ENCODE assay signal across 1 fruit fly cellular context in genomic region chr3L:17428779-17429178, dm6.
TF ChIP-seq lines count a peak whose summit lies in the region.

Gorab (minus strand) TSS chr3L:17428836.

TF ChIP-seq in whole organism, embryonic, 481 proteins besides CTCF, POLR2A, EP300 and RAD21 (continued from another document and continues in another):
- peak; percentile 96 for TF ChIP-seq al (GFP tag; IDR thresholded peaks at IDR 0.05; lab: Robert Waterston, UW)
- no peak for TF ChIP-seq zf30C (GFP tag; optimal IDR thresholded peaks at IDR 0.05; lab: Kevin White, UChicago)
- no peak for TF ChIP-seq TFAM (GFP tag; optimal IDR thresholded peaks at IDR 0.05; lab: Kevin White, UChicago)
- peak; percentile 83 for TF ChIP-seq CG17612 (GFP tag; IDR thresholded peaks at IDR 0.05; lab: Robert Waterston, UW)
- peak; percentile 24 for TF ChIP-seq B-H2 (GFP tag; optimal IDR thresholded peaks at IDR 0.05; lab: Kevin White, UChicago)
- TF ChIP-seq CG16815 (GFP tag; optimal IDR thresholded peaks at IDR 0.05; lab: Kevin White, UChicago), result peak; percentile 90
- TF ChIP-seq Bteb2 (GFP tag; optimal IDR thresholded peaks at IDR 0.05; lab: Kevin White, UChicago), result peak; percentile 84
- no peak for TF ChIP-seq sna (GFP tag; IDR thresholded peaks at IDR 0.05; lab: Robert Waterston, UW; ENCODE audit: partially characterized antibody)
- peak; percentile 91 for TF ChIP-seq tio (GFP tag; optimal IDR thresholded peaks at IDR 0.05; lab: Kevin White, UChicago)
- no peak for TF ChIP-seq mirr (GFP tag; optimal IDR thresholded peaks at IDR 0.05; lab: Kevin White, UChicago)
- no peak for TF ChIP-seq cad (GFP tag; optimal IDR thresholded peaks at IDR 0.05; lab: Kevin White, UChicago)
- no peak for TF ChIP-seq CG12769 (tag; optimal IDR thresholded peaks at IDR 0.05; lab: Kevin White, UChicago)
- TF ChIP-seq crc (GFP tag; optimal IDR thresholded peaks at IDR 0.05; lab: Kevin White, UChicago), result no peak
- TF ChIP-seq trem (tag; optimal IDR thresholded peaks at IDR 0.05; lab: Kevin White, UChicago), result peak; percentile 91
- TF ChIP-seq MTF-1 (GFP tag; optimal IDR thresholded peaks at IDR 0.05; lab: Kevin White, UChicago; ENCODE audit: borderline replicate concordance), result peak; percentile 60
- TF ChIP-seq CG31365 (tag; optimal IDR thresholded peaks at IDR 0.05; lab: Kevin White, UChicago), result no peak
- TF ChIP-seq B-H1 (GFP tag; IDR thresholded peaks at IDR 0.05; lab: Robert Waterston, UW), result peak; percentile 93
- TF ChIP-seq onecut (GFP tag; IDR thresholded peaks at IDR 0.05; lab: Robert Waterston, UW), result peak; percentile 62
- peak; percentile 47 for TF ChIP-seq CG7556 (GFP tag; optimal IDR thresholded peaks at IDR 0.05; lab: Kevin White, UChicago)
- TF ChIP-seq CG17186 (GFP tag; optimal IDR thresholded peaks at IDR 0.05; lab: Kevin White, UChicago), result peak; percentile 33
- no peak for TF ChIP-seq D (optimal IDR thresholded peaks at IDR 0.05; lab: Kevin White, UChicago)
- peak; percentile 78 for TF ChIP-seq D (GFP tag; optimal IDR thresholded peaks at IDR 0.05; lab: Kevin White, UChicago)
- TF ChIP-seq HLH4C (GFP tag; IDR thresholded peaks at IDR 0.05; lab: Robert Waterston, UW; ENCODE audit: partially characterized antibody), result peak; percentile 44; the same call in 2 of the 3 replicates
- no peak for TF ChIP-seq fru (optimal IDR thresholded peaks at IDR 0.05; lab: Kevin White, UChicago)
- TF ChIP-seq Scr (GFP tag; IDR thresholded peaks at IDR 0.05; lab: Robert Waterston, UW; ENCODE audit: partially characterized antibody), result peak; percentile 57
- TF ChIP-seq croc (GFP tag; conservative IDR thresholded peaks at IDR 0.05; lab: Robert Waterston, UW), result peak; percentile 86
- TF ChIP-seq CG18262 (tag; optimal IDR thresholded peaks at IDR 0.05; lab: Kevin White, UChicago), result peak; percentile 91
- peak; percentile 58 for TF ChIP-seq CG9437 (GFP tag; optimal IDR thresholded peaks at IDR 0.05; lab: Kevin White, UChicago)
- peak; percentile 54 for TF ChIP-seq nerfin-1 (tag; optimal IDR thresholded peaks at IDR 0.05; lab: Kevin White, UChicago)
- TF ChIP-seq Antp (GFP tag; optimal IDR thresholded peaks at IDR 0.05; lab: Kevin White, UChicago), result peak; percentile 7
- peak; percentile 95 for TF ChIP-seq CG6272 (GFP tag; IDR thresholded peaks at IDR 0.05; lab: Robert Waterston, UW)
- TF ChIP-seq Max (GFP tag; optimal IDR thresholded peaks at IDR 0.05; lab: Kevin White, UChicago), result peak; percentile 87
- peak; percentile 85; the same call in 2 of the 3 replicates for TF ChIP-seq so (GFP tag; IDR thresholded peaks at IDR 0.05; lab: Robert Waterston, UW)
- TF ChIP-seq CG13894 (tag; optimal IDR thresholded peaks at IDR 0.05; lab: Kevin White, UChicago), result peak; percentile 27
- TF ChIP-seq row (GFP tag; IDR thresholded peaks at IDR 0.05; lab: Robert Waterston, UW), result peak; percentile 97
- TF ChIP-seq knrl (GFP tag; IDR thresholded peaks at IDR 0.05; lab: Robert Waterston, UW; ENCODE audit: partially characterized antibody), result peak; percentile 66
- no peak for TF ChIP-seq abd-A (tag; optimal IDR thresholded peaks at IDR 0.05; lab: Kevin White, UChicago)
- TF ChIP-seq CG18599 (GFP tag; optimal IDR thresholded peaks at IDR 0.05; lab: Kevin White, UChicago), result peak; percentile 80
- peak; percentile 93 for TF ChIP-seq CG2120 (GFP tag; optimal IDR thresholded peaks at IDR 0.05; lab: Kevin White, UChicago)
- no peak for TF ChIP-seq kah (GFP tag; optimal IDR thresholded peaks at IDR 0.05; lab: Kevin White, UChicago)
- no peak for TF ChIP-seq yki (optimal IDR thresholded peaks at IDR 0.05; lab: Kevin White, UChicago)
- TF ChIP-seq CG11456 (GFP tag; IDR thresholded peaks at IDR 0.05; lab: Robert Waterston, UW), result peak; percentile 96
- peak; percentile 90 for TF ChIP-seq toy (GFP tag; IDR thresholded peaks at IDR 0.05; lab: Robert Waterston, UW)
- peak; percentile 90 for TF ChIP-seq gt (GFP tag; IDR thresholded peaks at IDR 0.05; lab: Robert Waterston, UW)
- peak; percentile 83; the same call in 2 of the 3 replicates for TF ChIP-seq CG2199 (GFP tag; IDR thresholded peaks at IDR 0.05; lab: Robert Waterston, UW)
- TF ChIP-seq Ravus (GFP tag; IDR thresholded peaks at IDR 0.05; lab: Robert Waterston, UW), result peak; percentile 79
- TF ChIP-seq zen (tag; optimal IDR thresholded peaks at IDR 0.05; lab: Kevin White, UChicago), result peak; percentile 91
- peak; percentile 96 for TF ChIP-seq E2f1 (GFP tag; IDR thresholded peaks at IDR 0.05; lab: Robert Waterston, UW)
- TF ChIP-seq CG8281 (tag; optimal IDR thresholded peaks at IDR 0.05; lab: Kevin White, UChicago), result peak; percentile 29
- peak; percentile 91 for TF ChIP-seq CG13775 (GFP tag; optimal IDR thresholded peaks at IDR 0.05; lab: Kevin White, UChicago)
- TF ChIP-seq Eip74EF (GFP tag; optimal IDR thresholded peaks at IDR 0.05; lab: Kevin White, UChicago), result peak in 1 of 2 experiments; percentile 16
- TF ChIP-seq CG13123 (GFP tag; optimal IDR thresholded peaks at IDR 0.05; lab: Kevin White, UChicago), result peak; percentile 85
- peak; percentile 86 for TF ChIP-seq C15 (GFP tag; IDR thresholded peaks at IDR 0.05; lab: Robert Waterston, UW)
- TF ChIP-seq CG9932 (GFP tag; IDR thresholded peaks at IDR 0.05; lab: Robert Waterston, UW), result peak; percentile 97
- TF ChIP-seq CG16813 (GFP tag; IDR thresholded peaks at IDR 0.05; lab: Robert Waterston, UW; ENCODE audit: partially characterized antibody), result peak; percentile 48; the same call in 2 of the 3 replicates
- peak; percentile 26 for TF ChIP-seq CG11398 (GFP tag; optimal IDR thresholded peaks at IDR 0.05; lab: Kevin White, UChicago)
- TF ChIP-seq CG11093 (GFP tag; IDR thresholded peaks at IDR 0.05; lab: Robert Waterston, UW), result peak; percentile 92
- peak; percentile 67 for TF ChIP-seq Hmr (GFP tag; optimal IDR thresholded peaks at IDR 0.05; lab: Kevin White, UChicago)
- peak; percentile 48 for TF ChIP-seq CG9876 (GFP tag; optimal IDR thresholded peaks at IDR 0.05; lab: Kevin White, UChicago)
- TF ChIP-seq ash1 (GFP tag; optimal IDR thresholded peaks at IDR 0.05; lab: Kevin White, UChicago), result no peak
- peak; percentile 6 for TF ChIP-seq Hey (tag; optimal IDR thresholded peaks at IDR 0.05; lab: Kevin White, UChicago)
- peak; percentile 74 for TF ChIP-seq Spps (tag; optimal IDR thresholded peaks at IDR 0.05; lab: Kevin White, UChicago)
- peak; percentile 77 for TF ChIP-seq CG7271 (tag; optimal IDR thresholded peaks at IDR 0.05; lab: Kevin White, UChicago)
- peak; percentile 79 for TF ChIP-seq GATAe (GFP tag; conservative IDR thresholded peaks at IDR 0.05; lab: Robert Waterston, UW)
- peak; percentile 54 for TF ChIP-seq amos (GFP tag; IDR thresholded peaks at IDR 0.05; lab: Robert Waterston, UW; ENCODE audit: partially characterized antibody)
- peak; percentile 53 for TF ChIP-seq CG10431 (GFP tag; optimal IDR thresholded peaks at IDR 0.05; lab: Kevin White, UChicago)
- TF ChIP-seq bab2 (GFP tag; optimal IDR thresholded peaks at IDR 0.05; lab: Kevin White, UChicago), result peak; percentile 83
- TF ChIP-seq CG7786 (GFP tag; optimal IDR thresholded peaks at IDR 0.05; lab: Kevin White, UChicago), result peak; percentile 63
- TF ChIP-seq Mad (GFP tag; optimal IDR thresholded peaks at IDR 0.05; lab: Kevin White, UChicago), result peak; percentile 92
- TF ChIP-seq kni (GFP tag; optimal IDR thresholded peaks at IDR 0.05; lab: Kevin White, UChicago), result peak; percentile 5
- TF ChIP-seq Ets65A (GFP tag; lab: Kevin White, UChicago), result peak; percentile 99
- TF ChIP-seq fd3F (GFP tag; optimal IDR thresholded peaks at IDR 0.05; lab: Kevin White, UChicago), result peak; percentile 86
- peak; percentile 72 for TF ChIP-seq CHES-1-like (GFP tag; optimal IDR thresholded peaks at IDR 0.05; lab: Kevin White, UChicago)
- peak; percentile 97 for TF ChIP-seq Xrp1 (GFP tag; IDR thresholded peaks at IDR 0.05; lab: Robert Waterston, UW)
- TF ChIP-seq nau (GFP tag; optimal IDR thresholded peaks at IDR 0.05; lab: Kevin White, UChicago), result peak; percentile 57
- TF ChIP-seq CG3995 (GFP tag; optimal IDR thresholded peaks at IDR 0.05; lab: Kevin White, UChicago), result peak; percentile 38
- TF ChIP-seq Tbp (GFP tag; optimal IDR thresholded peaks at IDR 0.05; lab: Kevin White, UChicago), result no peak
- TF ChIP-seq CG15601 (tag; optimal IDR thresholded peaks at IDR 0.05; lab: Kevin White, UChicago), result peak; percentile 86
- peak; percentile 38; the same call in 1 of the 3 replicates for TF ChIP-seq CG14860 (GFP tag; IDR thresholded peaks at IDR 0.05; lab: Robert Waterston, UW; ENCODE audit: partially characterized antibody)
- TF ChIP-seq vnd (GFP tag; IDR thresholded peaks at IDR 0.05; lab: Robert Waterston, UW; ENCODE audit: partially characterized antibody), result no peak
- peak; percentile 75 for TF ChIP-seq CG9817 (tag; optimal IDR thresholded peaks at IDR 0.05; lab: Kevin White, UChicago)
- no peak for TF ChIP-seq pb (GFP tag; optimal IDR thresholded peaks at IDR 0.05; lab: Kevin White, UChicago)
- TF ChIP-seq Ssrp (tag; optimal IDR thresholded peaks at IDR 0.05; lab: Kevin White, UChicago), result peak; percentile 92
- peak; percentile 78 for TF ChIP-seq Usf (GFP tag; optimal IDR thresholded peaks at IDR 0.05; lab: Kevin White, UChicago)
- no peak for TF ChIP-seq CG14965 (GFP tag; optimal IDR thresholded peaks at IDR 0.05; lab: Kevin White, UChicago; ENCODE audit: borderline replicate concordance)
- peak; percentile 59 for TF ChIP-seq CG8089 (GFP tag; optimal IDR thresholded peaks at IDR 0.05; lab: Kevin White, UChicago)
- peak; percentile 79 for TF ChIP-seq HHEX (GFP tag; optimal IDR thresholded peaks at IDR 0.05; lab: Kevin White, UChicago)
- peak; percentile 80 for TF ChIP-seq Myb (GFP tag; optimal IDR thresholded peaks at IDR 0.05; lab: Kevin White, UChicago)
- no peak for TF ChIP-seq CG2129 (GFP tag; IDR thresholded peaks at IDR 0.05; lab: Robert Waterston, UW; ENCODE audit: partially characterized antibody)
- peak; percentile 90 for TF ChIP-seq dmrt11E (tag; optimal IDR thresholded peaks at IDR 0.05; lab: Kevin White, UChicago)
- peak; percentile 16 for TF ChIP-seq CG9797 (GFP tag; optimal IDR thresholded peaks at IDR 0.05; lab: Kevin White, UChicago)
- peak; percentile 92 for TF ChIP-seq lilli (GFP tag; optimal IDR thresholded peaks at IDR 0.05; lab: Kevin White, UChicago)
- peak; percentile 78 for TF ChIP-seq gsb (GFP tag; IDR thresholded peaks at IDR 0.05; lab: Robert Waterston, UW)
- TF ChIP-seq CG31388 (GFP tag; optimal IDR thresholded peaks at IDR 0.05; lab: Kevin White, UChicago), result peak; percentile 73
- peak; percentile 96 for TF ChIP-seq ssp (GFP tag; IDR thresholded peaks at IDR 0.05; lab: Robert Waterston, UW)
- peak; percentile 32 for TF ChIP-seq ERR (GFP tag; optimal IDR thresholded peaks at IDR 0.05; lab: Kevin White, UChicago)
- TF ChIP-seq phol (tag; optimal IDR thresholded peaks at IDR 0.05; lab: Kevin White, UChicago), result peak; percentile 93
- TF ChIP-seq Fer2 (tag; optimal IDR thresholded peaks at IDR 0.05; lab: Kevin White, UChicago), result peak; percentile 79
- TF ChIP-seq unc-4 (GFP tag; IDR thresholded peaks at IDR 0.05; lab: Robert Waterston, UW; ENCODE audit: partially characterized antibody), result peak; percentile 48; the same call in 1 of the 2 replicates
- TF ChIP-seq CG11560 (tag; IDR thresholded peaks at IDR 0.05; lab: Robert Waterston, UW), result peak; percentile 93
- TF ChIP-seq CG1832 (GFP tag; optimal IDR thresholded peaks at IDR 0.05; lab: Kevin White, UChicago), result no peak
- peak; percentile 63 for TF ChIP-seq CG11723 (GFP tag; optimal IDR thresholded peaks at IDR 0.05; lab: Kevin White, UChicago)
- no peak for TF ChIP-seq Hand (GFP tag; optimal IDR thresholded peaks at IDR 0.05; lab: Kevin White, UChicago)
- no peak for TF ChIP-seq mld (GFP tag; IDR thresholded peaks at IDR 0.05; lab: Robert Waterston, UW; ENCODE audit: partially characterized antibody)
- TF ChIP-seq Neu2 (GFP tag; optimal IDR thresholded peaks at IDR 0.05; lab: Kevin White, UChicago; ENCODE audit: borderline replicate concordance), result no peak
- no peak for TF ChIP-seq zen2 (GFP tag; IDR thresholded peaks at IDR 0.05; lab: Robert Waterston, UW; ENCODE audit: partially characterized antibody)
- TF ChIP-seq pho (GFP tag; optimal IDR thresholded peaks at IDR 0.05; lab: Kevin White, UChicago), result peak; percentile 79
- no peak for TF ChIP-seq p53 (GFP tag; optimal IDR thresholded peaks at IDR 0.05; lab: Kevin White, UChicago)
- peak; percentile 87 for TF ChIP-seq peb (GFP tag; IDR thresholded peaks at IDR 0.05; lab: Robert Waterston, UW)
- TF ChIP-seq CG33557 (GFP tag; optimal IDR thresholded peaks at IDR 0.05; lab: Kevin White, UChicago), result peak; percentile 55
- peak; percentile 91 for TF ChIP-seq CG7839 (tag; optimal IDR thresholded peaks at IDR 0.05; lab: Kevin White, UChicago)
- TF ChIP-seq grn (GFP tag; optimal IDR thresholded peaks at IDR 0.05; lab: Kevin White, UChicago), result peak; percentile 77
- TF ChIP-seq dpn (GFP tag; optimal IDR thresholded peaks at IDR 0.05; lab: Kevin White, UChicago), result peak; percentile 83 to 93
- peak; percentile 58 for TF ChIP-seq Hmx (GFP tag; optimal IDR thresholded peaks at IDR 0.05; lab: Kevin White, UChicago)
- peak; percentile 77 for TF ChIP-seq CG16863 (GFP tag; optimal IDR thresholded peaks at IDR 0.05; lab: Kevin White, UChicago)
- TF ChIP-seq en (GFP tag; optimal IDR thresholded peaks at IDR 0.05; lab: Kevin White, UChicago), result no peak
- peak; percentile 95 for TF ChIP-seq CG3847 (GFP tag; IDR thresholded peaks at IDR 0.05; lab: Robert Waterston, UW)
- peak; percentile 57 for TF ChIP-seq hbn (GFP tag; IDR thresholded peaks at IDR 0.05; lab: Robert Waterston, UW; ENCODE audit: partially characterized antibody)
- peak; percentile 51 for TF ChIP-seq CG6254 (GFP tag; optimal IDR thresholded peaks at IDR 0.05; lab: Kevin White, UChicago)
- no peak for TF ChIP-seq z (GFP tag; IDR thresholded peaks at IDR 0.05; lab: Robert Waterston, UW)
- TF ChIP-seq CG8478 (optimal IDR thresholded peaks at IDR 0.05; lab: Kevin White, UChicago), result no peak
- peak; percentile 78 for TF ChIP-seq Six4 (GFP tag; optimal IDR thresholded peaks at IDR 0.05; lab: Kevin White, UChicago)
- peak; percentile 67 for TF ChIP-seq Nf-YC (tag; optimal IDR thresholded peaks at IDR 0.05; lab: Kevin White, UChicago)
- peak; percentile 89 for TF ChIP-seq Gsc (GFP tag; IDR thresholded peaks at IDR 0.05; lab: Robert Waterston, UW)
- TF ChIP-seq CG10543 (GFP tag; optimal IDR thresholded peaks at IDR 0.05; lab: Kevin White, UChicago), result peak; percentile 61
- TF ChIP-seq oc (tag; optimal IDR thresholded peaks at IDR 0.05; lab: Kevin White, UChicago), result peak; percentile 80
- TF ChIP-seq CG9609 (GFP tag; optimal IDR thresholded peaks at IDR 0.05; lab: Kevin White, UChicago), result peak; percentile 77
- peak; percentile 90 for TF ChIP-seq CG12155 (GFP tag; optimal IDR thresholded peaks at IDR 0.05; lab: Kevin White, UChicago)
- no peak for TF ChIP-seq CG12071 (GFP tag; optimal IDR thresholded peaks at IDR 0.05; lab: Kevin White, UChicago)
- peak; percentile 92 for TF ChIP-seq ranshi (GFP tag; IDR thresholded peaks at IDR 0.05; lab: Robert Waterston, UW)
